Fruit fly (Drosophila melanogaster) whole organism, adult: ENCODE data around the gene CG13078.

Source experiments
- CG12768 ChIP-seq: fragments of 200-800 bp; sonication (Bioruptor generic); optimal IDR thresholded peaks from 2 replicates; lab custom pipeline; 2017; ENCODE audit warnings: missing biosample characterization, missing genetic modification characterization, mild to moderate bottlenecking, moderate library complexity, missing genetic modification reagents
- Clk ChIP-seq: fragments of 200-800 bp; sonication (Bioruptor generic); optimal IDR thresholded peaks from 2 replicates; lab custom pipeline; 2017; ENCODE audit warnings: missing biosample characterization, missing genetic modification characterization
- Hr96 ChIP-seq: fragments of 200-800 bp; sonication (Bioruptor generic); optimal IDR thresholded peaks from 2 replicates; lab custom pipeline; 2016; ENCODE audit warnings: missing biosample characterization, missing genetic modification characterization
- cnc ChIP-seq, 2 experiments: fragments of >200 bp; optimal IDR thresholded peaks; 2 replicates each; lab custom pipeline; 2017
- pad ChIP-seq: fragments of 200-800 bp; sonication (Bioruptor generic); optimal IDR thresholded peaks from 3 replicates; lab custom pipeline; 2017; ENCODE audit warnings: missing biosample characterization, missing genetic modification characterization, mild to moderate bottlenecking, moderate library complexity, missing genetic modification reagents

DNA sequence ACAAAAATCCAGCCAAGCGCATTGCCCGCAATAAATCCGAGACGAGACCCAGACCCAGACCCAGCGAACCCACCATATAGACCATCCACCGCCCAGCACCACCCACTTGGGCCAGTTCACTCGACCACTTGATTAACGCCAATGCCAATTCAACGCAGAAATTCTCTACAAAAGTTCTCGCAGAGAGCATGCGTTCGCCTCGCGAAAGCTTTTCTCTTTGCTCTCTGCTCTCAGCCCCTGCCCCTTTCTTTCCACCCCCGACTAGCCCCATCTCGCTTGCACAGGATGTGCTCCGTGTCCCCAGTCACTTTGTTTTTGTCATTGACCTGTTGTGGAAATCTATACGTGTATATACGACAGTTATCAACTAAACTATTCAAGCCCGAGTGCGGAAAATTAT, 44.1 kb upstream of the CG13078 start:
- TF ChIP-seq Hr96 (GFP tag; lab: Kevin White, UChicago) (no peak), cnc (optimal IDR thresholded peaks at IDR 0.05; lab: Kevin White, UChicago) (no peak), CG12768 (GFP tag; lab: Kevin White, UChicago) (peak; percentile 4), pad (GFP tag; lab: Kevin White, UChicago) (no peak), Clk (no peak)
